Worm (Caenorhabditis elegans) whole organism, L1 larva: ENCODE results near the gene lipl-8.

Experiments used
- aha-1 ChIP-seq: fragments of 150-350 bp; optimal IDR thresholded peaks from 2 replicates; lab custom pipeline; 2014; ENCODE audit warnings: missing biosample characterization, missing genetic modification characterization
- alr-1 ChIP-seq: fragments of 200-800 bp; sonication (Bioruptor generic); optimal IDR thresholded peaks from 2 replicates; lab custom pipeline; 2018; ENCODE audit warnings: borderline replicate concordance, mild to moderate bottlenecking, missing genetic modification characterization, missing compliant biosample characterization
- ceh-88 ChIP-seq: fragments of 200-800 bp; sonication (Bioruptor generic); IDR thresholded peaks from 2 replicates; pipeline ENCODE4 v1.3.6; 2022; ENCODE audit warnings: missing genetic modification characterization, missing compliant biosample characterization
- dpl-1 ChIP-seq, 3 experiments: fragments of 150-350 bp in 2 of 3; sonication (generic microtip) in 1 of 3; optimal IDR thresholded peaks; 2 replicates each; lab custom pipeline; 2014 to 2017; ENCODE audit warnings: missing biosample characterization in 3 of 3, missing genetic modification characterization in 3 of 3, missing genetic modification reagents in 3 of 3
- efl-1 ChIP-seq, 4 experiments: fragments of 150-350 bp; optimal IDR thresholded peaks in 3 of 4; peaks in 1 of 4; 1 replicate in 1 of 4; 2 replicates in 3 of 4; lab custom pipeline; 2014; ENCODE audit warnings: missing biosample characterization in 2 of 4, missing genetic modification characterization in 2 of 4, missing genetic modification reagents in 2 of 4
- egl-13 ChIP-seq: sonication (generic microtip); optimal IDR thresholded peaks from 2 replicates; lab custom pipeline; 2016; ENCODE audit warnings: missing genotype, missing genetic modification reagents, missing genetic modification characterization, missing compliant biosample characterization
- ets-5 ChIP-seq: fragments of 200-800 bp; sonication (Bioruptor generic); IDR thresholded peaks from 2 replicates; pipeline ENCODE4 v1.3.6; 2022; ENCODE audit warnings: missing genetic modification characterization, missing compliant biosample characterization
- fkh-4 ChIP-seq: sonication (generic microtip); optimal IDR thresholded peaks from 2 replicates; lab custom pipeline; 2016; ENCODE audit warnings: missing compliant biosample characterization, missing genetic modification characterization, borderline replicate concordance
- grh-1 ChIP-seq: fragments of 200-800 bp; sonication (Bioruptor generic); IDR thresholded peaks from 2 replicates; pipeline ENCODE4 v1.3.6; 2022; ENCODE audit warnings: missing genetic modification reagents, missing genetic modification characterization, missing compliant biosample characterization
- lin-14 ChIP-seq: fragments of 200-800 bp; sonication (Bioruptor generic); optimal IDR thresholded peaks from 2 replicates; lab custom pipeline; 2018; ENCODE audit warnings: mild to moderate bottlenecking, missing genetic modification characterization, moderate library complexity, missing compliant biosample characterization
- nhr-84 ChIP-seq: sonication (generic microtip); optimal IDR thresholded peaks from 2 replicates; lab custom pipeline; 2017; ENCODE audit warnings: missing biosample characterization, missing genetic modification characterization
- pag-3 ChIP-seq: sonication (generic microtip); optimal IDR thresholded peaks from 2 replicates; lab custom pipeline; 2017; ENCODE audit warnings: missing genetic modification characterization, mild to moderate bottlenecking, missing compliant biosample characterization, antibody characterized with exemption, borderline replicate concordance; ENCODE audit not compliant: insufficient read depth
- pax-3 ChIP-seq: fragments of 200-800 bp; sonication (Bioruptor generic); optimal IDR thresholded peaks from 2 replicates; lab custom pipeline; 2018; ENCODE audit warnings: mild to moderate bottlenecking, missing genetic modification characterization, moderate library complexity, missing compliant biosample characterization
- rnt-1 ChIP-seq: sonication (generic microtip); optimal IDR thresholded peaks from 2 replicates; lab custom pipeline; 2016; ENCODE audit warnings: mild to moderate bottlenecking, missing genetic modification characterization, moderate library complexity, missing compliant biosample characterization
- snu-23 ChIP-seq: sonication (generic microtip); optimal IDR thresholded peaks from 2 replicates; lab custom pipeline; 2016; ENCODE audit warnings: missing genetic modification characterization, missing compliant biosample characterization
- sox-4 ChIP-seq: sonication (generic microtip); optimal IDR thresholded peaks from 2 replicates; lab custom pipeline; 2016; ENCODE audit warnings: missing genetic modification characterization, missing compliant biosample characterization
- unc-86 ChIP-seq: sonication (generic microtip); optimal IDR thresholded peaks from 2 replicates; lab custom pipeline; 2016; ENCODE audit warnings: missing genetic modification characterization, missing compliant biosample characterization

lipl-8 gene

DNA sequence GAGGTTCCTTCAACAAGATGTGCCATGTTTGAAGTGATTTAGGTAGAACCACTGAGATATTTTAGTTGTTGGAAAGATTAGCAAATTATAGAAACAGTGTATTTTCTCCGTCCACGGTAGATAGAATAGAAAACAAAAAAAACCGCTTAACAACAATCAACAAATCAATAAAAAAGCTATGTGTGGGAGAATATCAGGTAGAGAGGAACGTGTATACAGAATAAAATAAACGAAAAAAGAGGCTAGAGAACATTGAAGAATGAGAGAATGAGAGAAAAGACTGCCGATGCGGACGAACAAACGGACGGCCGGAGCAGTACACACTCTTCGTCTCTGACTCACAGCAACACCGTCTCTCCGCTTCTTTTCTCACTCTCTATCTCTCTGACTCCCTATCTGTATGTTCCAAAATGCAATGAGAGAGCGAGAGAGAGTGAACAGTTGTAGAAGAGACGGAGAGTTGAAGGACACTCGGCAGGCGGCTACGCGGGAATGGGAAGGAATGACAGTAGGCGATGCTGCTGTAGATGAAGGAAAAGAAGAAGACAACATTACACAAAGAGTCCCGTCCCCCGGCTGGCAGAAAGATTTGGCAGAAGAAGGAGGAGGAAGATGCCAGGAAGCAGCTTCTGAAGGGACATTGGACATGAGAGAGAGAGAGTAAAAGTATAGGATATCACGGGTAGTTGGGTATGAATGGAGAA lies 51.8 kb downstream of the lipl-8 start, which contains the start of gene unc-112 (continued):
- TF ChIP-seq snu-23 (GFP tag; lab: Kevin White, UChicago) = peak; percentile 84
- no peak for TF ChIP-seq ceh-88 (GFP tag; lab: Robert Waterston, UW)
- TF ChIP-seq dpl-1 (GFP tag; optimal IDR thresholded peaks at IDR 0.05; lab: Kevin White, UChicago) = peak; percentile 41 to 62 (median 44)
- no peak for TF ChIP-seq ets-5 (GFP tag; lab: Robert Waterston, UW)
- no peak for TF ChIP-seq alr-1 (tag; lab: Kevin White, UChicago)
- no peak for TF ChIP-seq pax-3 (tag; lab: Kevin White, UChicago)
- TF ChIP-seq fkh-4 (tag; lab: Kevin White, UChicago) = no peak
- no peak for TF ChIP-seq egl-13 (tag; lab: Kevin White, UChicago)
- TF ChIP-seq sox-4 = no peak
- no peak for TF ChIP-seq nhr-84 (tag; lab: Kevin White, UChicago)
- peak; percentile 18 for TF ChIP-seq unc-86 (tag; lab: Kevin White, UChicago)

DNA sequence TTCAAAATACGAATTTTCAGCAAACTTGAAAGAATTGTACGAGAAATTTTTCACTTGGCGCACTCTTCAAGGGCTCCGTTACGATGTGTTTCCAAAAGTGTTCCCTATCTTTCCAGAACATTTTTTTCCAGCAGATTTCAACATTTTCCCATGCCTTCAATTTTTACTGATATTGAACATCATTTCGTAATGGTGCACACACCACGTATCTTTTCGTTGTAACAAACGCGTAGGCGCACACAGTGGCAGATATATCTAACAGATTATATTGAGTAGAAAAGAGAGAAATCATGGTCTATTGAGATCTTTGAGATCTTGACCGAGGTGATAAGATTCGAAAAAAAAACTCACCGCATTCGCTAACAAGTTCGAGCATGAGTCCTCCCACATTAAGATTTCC lies 52.8 kb downstream of the lipl-8 start:
- TF ChIP-seq rnt-1 (tag; lab: Kevin White, UChicago) (peak; percentile 22), aha-1 (tag; lab: Kevin White, UChicago) (no peak), pag-3 (tag; lab: Kevin White, UChicago) (peak; percentile 71), efl-1 (optimal IDR thresholded peaks at IDR 0.05; lab: Kevin White, UChicago) (no peak), efl-1 (GFP tag; optimal IDR thresholded peaks at IDR 0.05 in 1 of 2; lab: Kevin White, UChicago) (no peak), lin-14 (GFP tag; lab: Kevin White, UChicago) (no peak), grh-1 (GFP tag; lab: Robert Waterston, UW) (no peak)
- TF ChIP-seq, all 84 proteins: peak for 2
